Worm (Caenorhabditis elegans) whole organism, young adult: Measurements from ENCODE around the gene T27F7.12.

Experiments used
- B0261.1 ChIP-seq: sonication (generic microtip); optimal IDR thresholded peaks from 2 replicates; lab custom pipeline; 2016; ENCODE audit warnings: mild to moderate bottlenecking, missing genetic modification characterization, moderate library complexity, missing compliant biosample characterization
- F23B12.7 ChIP-seq: sonication (generic microtip); optimal IDR thresholded peaks from 2 replicates; lab custom pipeline; 2017; ENCODE audit warnings: missing genetic modification characterization, mild to moderate bottlenecking, missing compliant biosample characterization, antibody characterized with exemption, moderate library complexity; ENCODE audit not compliant: insufficient read depth
- F37B4.10 ChIP-seq: fragments of 200-800 bp; sonication (Bioruptor generic); IDR thresholded peaks from 2 replicates; pipeline ENCODE4 v1.3.6; 2022; ENCODE audit warnings: missing genetic modification characterization, missing compliant biosample characterization
- F52B5.7 ChIP-seq: sonication (generic microtip); optimal IDR thresholded peaks from 2 replicates; lab custom pipeline; 2016; ENCODE audit warnings: mild to moderate bottlenecking, missing genetic modification characterization, missing compliant biosample characterization
- F57A8.1 ChIP-seq: fragments of 200-800 bp; sonication (Bioruptor generic); optimal IDR thresholded peaks from 2 replicates; lab custom pipeline; 2018; ENCODE audit warnings: mild to moderate bottlenecking, missing genetic modification characterization, moderate library complexity, missing compliant biosample characterization
- T07F8.4 ChIP-seq: sonication (generic microtip); optimal IDR thresholded peaks from 2 replicates; lab custom pipeline; 2016; ENCODE audit warnings: mild to moderate bottlenecking, missing genetic modification characterization, moderate library complexity, missing compliant biosample characterization
- Y56A3A.18 ChIP-seq: fragments of 200-800 bp; sonication (Bioruptor generic); IDR thresholded peaks from 2 replicates; pipeline ENCODE4 v1.3.6; 2022; ENCODE audit warnings: missing genetic modification reagents, missing genetic modification characterization, missing compliant biosample characterization
- Y95B8A.8 ChIP-seq: fragments of 200-800 bp; sonication (Bioruptor generic); IDR thresholded peaks from 2 replicates; pipeline ENCODE4 v1.3.6; 2022; ENCODE audit warnings: missing genetic modification reagents, missing genetic modification characterization, missing compliant biosample characterization
- akir-1 ChIP-seq: fragments of 200-800 bp; sonication (Bioruptor generic); optimal IDR thresholded peaks from 2 replicates; lab custom pipeline; 2018; ENCODE audit warnings: mild to moderate bottlenecking, missing genetic modification characterization, moderate library complexity, missing compliant biosample characterization
- ama-1 ChIP-seq, 3 experiments: fragments of 150-350 bp in 1 of 3; sonication (generic microtip) in 2 of 3; optimal IDR thresholded peaks; 2 replicates each; lab custom pipeline; 2014 to 2018; ENCODE audit warnings: missing biosample characterization in 2 of 3, missing genetic modification characterization in 2 of 3, missing genetic modification reagents in 2 of 3
- aptf-2 ChIP-seq: fragments of 200-800 bp; sonication (Bioruptor generic); conservative IDR thresholded peaks from 2 replicates; pipeline ENCODE4 v1.3.6; 2022; ENCODE audit warnings: missing genetic modification reagents, missing genetic modification characterization, missing compliant biosample characterization
- atf-7 ChIP-seq: sonication (generic microtip); optimal IDR thresholded peaks from 2 replicates; lab custom pipeline; 2017; ENCODE audit warnings: mild to moderate bottlenecking, missing genetic modification characterization, missing compliant biosample characterization
- athp-1 ChIP-seq: sonication (generic microtip); optimal IDR thresholded peaks from 2 replicates; lab custom pipeline; 2017; ENCODE audit warnings: mild to moderate bottlenecking, missing genetic modification characterization, missing compliant biosample characterization
- attf-6 ChIP-seq: fragments of 200-800 bp; sonication (Bioruptor generic); IDR thresholded peaks from 2 replicates; pipeline ENCODE4 v1.3.6; 2022; ENCODE audit warnings: missing genetic modification reagents, missing genetic modification characterization, missing compliant biosample characterization
- ceh-40 ChIP-seq: fragments of 200-800 bp; sonication (Bioruptor generic); IDR thresholded peaks from 2 replicates; pipeline ENCODE4 v1.3.6; 2022; ENCODE audit warnings: missing genetic modification characterization, missing compliant biosample characterization
- gei-17 ChIP-seq: fragments of 200-800 bp; sonication (Bioruptor generic); optimal IDR thresholded peaks from 2 replicates; lab custom pipeline; 2018; ENCODE audit warnings: mild to moderate bottlenecking, missing genetic modification characterization, missing compliant biosample characterization
- hmg-20 ChIP-seq: fragments of 200-800 bp; sonication (Bioruptor generic); IDR thresholded peaks from 2 replicates; pipeline ENCODE4 v1.3.6; 2022; ENCODE audit warnings: missing genetic modification reagents, missing genetic modification characterization, missing compliant biosample characterization
- hsf-1 ChIP-seq: fragments of 200-800 bp; sonication (Bioruptor generic); IDR thresholded peaks from 2 replicates; pipeline ENCODE4 v1.3.6; 2022; ENCODE audit warnings: missing genetic modification reagents, missing genetic modification characterization, missing compliant biosample characterization
- let-526 ChIP-seq: fragments of 200-800 bp; sonication (Bioruptor generic); IDR thresholded peaks from 2 replicates; pipeline ENCODE4 v1.3.6; 2022; ENCODE audit warnings: missing genetic modification reagents, missing genetic modification characterization, missing compliant biosample characterization
- lir-1 ChIP-seq: fragments of 200-800 bp; sonication (Bioruptor generic); conservative IDR thresholded peaks from 2 replicates; pipeline ENCODE4 v1.3.6; 2022; ENCODE audit warnings: missing genetic modification reagents, missing genetic modification characterization, missing compliant biosample characterization
- lsy-27 ChIP-seq: sonication (generic microtip); optimal IDR thresholded peaks from 2 replicates; lab custom pipeline; 2017; ENCODE audit warnings: missing genetic modification characterization, mild to moderate bottlenecking, missing compliant biosample characterization, antibody characterized with exemption, missing genotype, borderline replicate concordance; ENCODE audit not compliant: insufficient read depth
- nfya-1 ChIP-seq: sonication (generic microtip); optimal IDR thresholded peaks from 2 replicates; lab custom pipeline; 2017; ENCODE audit warnings: antibody characterized with exemption, missing compliant biosample characterization, missing genetic modification characterization, borderline replicate concordance; ENCODE audit not compliant: insufficient read depth
- nfyb-1 ChIP-seq: fragments of 200-800 bp; sonication (Bioruptor generic); IDR thresholded peaks from 2 replicates; pipeline ENCODE4 v1.3.6; 2022; ENCODE audit warnings: missing genetic modification reagents, missing genetic modification characterization, missing compliant biosample characterization
- pbrm-1 ChIP-seq: fragments of 200-800 bp; sonication (Bioruptor generic); IDR thresholded peaks from 2 replicates; pipeline ENCODE4 v1.3.6; 2022; ENCODE audit warnings: missing genetic modification reagents, missing genetic modification characterization, missing compliant biosample characterization
- rec-8 ChIP-seq, 2 experiments: sonication (generic microtip); optimal IDR thresholded peaks; 2 replicates each; lab custom pipeline; 2016; ENCODE audit warnings: mild to moderate bottlenecking in 2 of 2, missing genetic modification characterization in 2 of 2, missing genetic modification reagents in 2 of 2, missing genotype in 2 of 2, missing biosample characterization in 1 of 2, missing compliant biosample characterization in 1 of 2, moderate library complexity in 1 of 2
- snpc-1.3 ChIP-seq: sonication (generic microtip); optimal IDR thresholded peaks from 2 replicates; lab custom pipeline; 2017; ENCODE audit warnings: missing genetic modification characterization, mild to moderate bottlenecking, missing compliant biosample characterization, antibody characterized with exemption, moderate library complexity, missing genotype, missing genetic modification reagents; ENCODE audit not compliant: insufficient read depth
- snpc-3.4 ChIP-seq: sonication (generic microtip); optimal IDR thresholded peaks from 2 replicates; lab custom pipeline; 2017; ENCODE audit warnings: missing genetic modification characterization, mild to moderate bottlenecking, missing compliant biosample characterization, antibody characterized with exemption, moderate library complexity, missing genotype, missing genetic modification reagents
- somi-1 ChIP-seq: fragments of 200-800 bp; sonication (Bioruptor generic); optimal IDR thresholded peaks from 2 replicates; lab custom pipeline; 2018; ENCODE audit warnings: mild to moderate bottlenecking, missing genetic modification characterization, missing compliant biosample characterization
- tbp1 ChIP-seq: fragments of 200-800 bp; sonication (Bioruptor generic); optimal IDR thresholded peaks from 2 replicates; lab custom pipeline; 2018; ENCODE audit warnings: mild to moderate bottlenecking, missing genetic modification characterization, missing compliant biosample characterization
- tbx-9 ChIP-seq: sonication (generic microtip); optimal IDR thresholded peaks from 2 replicates; lab custom pipeline; 2016; ENCODE audit warnings: borderline replicate concordance, missing genetic modification characterization, inconsistent platforms, missing compliant biosample characterization
- unc-62 ChIP-seq: fragments of 150-350 bp; optimal IDR thresholded peaks from 2 replicates; lab custom pipeline; 2014; ENCODE audit warnings: missing biosample characterization, missing genetic modification reagents, missing genetic modification characterization
- xnd-1 ChIP-seq: sonication (generic microtip); optimal IDR thresholded peaks from 2 replicates; lab custom pipeline; 2016; ENCODE audit warnings: missing genotype, missing genetic modification reagents, missing genetic modification characterization, missing compliant biosample characterization
- zim-3 ChIP-seq: sonication (generic microtip); optimal IDR thresholded peaks from 2 replicates; lab custom pipeline; 2017; ENCODE audit warnings: mild to moderate bottlenecking, missing genetic modification characterization, moderate library complexity, missing compliant biosample characterization
- ztf-3 ChIP-seq: fragments of 200-800 bp; sonication (Bioruptor generic); optimal IDR thresholded peaks from 2 replicates; lab custom pipeline; 2018; ENCODE audit warnings: mild to moderate bottlenecking, missing genetic modification characterization, missing compliant biosample characterization

The T27F7.12 gene

ce11 chrII:5004781-5005180 is 14.9 kb downstream of the T27F7.12 start, which contains the start of gene F59A6.4:
F59A6.4 (plus strand) TSS chrII:5005081.
- TF ChIP-seq lir-1 (GFP tag; lab: Robert Waterston, UW) (no peak), lsy-27 (tag; lab: Kevin White, UChicago) (no peak), F37B4.10 (GFP tag; lab: Robert Waterston, UW) (no peak), B0261.1 (tag; lab: Kevin White, UChicago) (no peak), ama-1 (optimal IDR thresholded peaks at IDR 0.05; lab: Kevin White, UChicago) (no peak), ama-1 (GFP tag; optimal IDR thresholded peaks at IDR 0.05; lab: Kevin White, UChicago) (no peak), F52B5.7 (tag; lab: Kevin White, UChicago) (no peak), ceh-40 (no peak), atf-7 (no peak), hmg-20 (GFP tag; lab: Robert Waterston, UW) (no peak), let-526 (no peak), aptf-2 (GFP tag; lab: Robert Waterston, UW) (no peak), T07F8.4 (tag; lab: Kevin White, UChicago) (no peak), athp-1 (no peak), ztf-3 (no peak), tbx-9 (tag; lab: Kevin White, UChicago) (no peak), nfya-1 (tag; lab: Kevin White, UChicago) (no peak), akir-1 (no peak)

DNA sequence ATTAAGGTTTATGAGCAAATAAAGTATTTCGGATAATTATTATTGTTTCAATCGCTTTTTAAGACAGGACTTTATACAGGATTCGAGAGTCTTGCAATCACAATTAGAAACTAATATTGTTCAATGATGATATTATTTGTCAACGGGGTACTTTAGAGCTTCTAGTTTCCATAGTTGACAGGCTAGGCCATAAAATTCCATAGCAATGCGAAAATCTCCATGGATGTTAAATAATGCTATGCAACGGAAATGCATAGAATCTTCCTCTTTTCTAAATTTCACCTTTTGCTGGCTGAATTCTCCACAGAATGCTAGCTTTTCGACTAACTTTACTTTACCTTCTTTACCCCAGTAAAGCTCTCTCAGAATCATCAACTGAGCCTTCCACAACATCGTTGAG is 18.1 kb downstream of the T27F7.12 start, which contains the start of gene F59A6.3:
F59A6.3 (plus strand) TSS at position 301 of the 400 bp plus-strand sequence.
- TF ChIP-seq F57A8.1 (no peak), attf-6 (GFP tag; lab: Robert Waterston, UW) (no peak), F23B12.7 (tag; lab: Kevin White, UChicago) (no peak), snpc-3.4 (tag; lab: Kevin White, UChicago) (no peak), Y95B8A.8 (GFP tag; lab: Robert Waterston, UW) (no peak), athp-1 (no peak), Y56A3A.18 (GFP tag; lab: Robert Waterston, UW) (no peak), xnd-1 (tag; lab: Kevin White, UChicago) (no peak)

DNA sequence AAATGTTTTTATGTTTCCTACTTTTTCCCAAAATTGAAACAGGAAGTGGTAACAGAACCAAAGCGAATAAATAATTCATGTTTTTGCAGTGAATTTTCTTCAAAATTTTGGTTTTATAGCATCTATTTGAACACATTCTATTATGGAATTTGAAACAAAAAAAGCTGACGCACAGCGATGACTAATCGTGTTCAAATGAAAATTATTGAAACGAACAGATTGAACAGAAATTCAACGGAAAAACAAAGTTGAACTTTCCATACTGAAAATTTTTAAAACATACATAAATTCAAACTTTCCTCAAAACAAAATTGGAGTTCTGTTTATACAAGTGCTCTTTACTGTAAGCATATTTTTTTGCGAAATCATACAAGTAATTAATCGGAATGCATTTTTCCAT is 22.1 kb downstream of the T27F7.12 start, which contains the start of gene F59A6.12:
F59A6.12 (minus strand) TSS at position 101 of the 400 bp plus-strand sequence.
- TF ChIP-seq tbp1 (GFP tag; lab: Kevin White, UChicago) (no peak), gei-17 (no peak), hsf-1 (GFP tag; lab: Robert Waterston, UW) (no peak), unc-62 (GFP tag; lab: Kevin White, UChicago) (no peak), pbrm-1 (GFP tag; lab: Robert Waterston, UW) (no peak), nfyb-1 (no peak), lsy-27 (tag; lab: Kevin White, UChicago) (no peak), rec-8 (tag; optimal IDR thresholded peaks at IDR 0.05; lab: Kevin White, UChicago) (no peak), zim-3 (no peak), snpc-1.3 (tag; lab: Kevin White, UChicago) (no peak), somi-1 (GFP tag; lab: Kevin White, UChicago) (no peak)
